Worm (Caenorhabditis elegans) whole organism, L1 larva: ENCODE results near the gene dnj-7.

Experiments
- C04F5.9 ChIP-seq: sonication (generic microtip); optimal IDR thresholded peaks from 2 replicates; lab custom pipeline; 2016; ENCODE audit warnings: missing genetic modification characterization, missing compliant biosample characterization
- C34B4.2 ChIP-seq: sonication (generic microtip); optimal IDR thresholded peaks from 2 replicates; lab custom pipeline; 2017; ENCODE audit warnings: mild to moderate bottlenecking, missing genetic modification characterization, missing compliant biosample characterization
- F16B12.6 ChIP-seq: fragments of 150-350 bp; optimal IDR thresholded peaks from 2 replicates; lab custom pipeline; 2014; ENCODE audit warnings: missing biosample characterization, missing genetic modification characterization
- Y116A8C.19 ChIP-seq: sonication (generic microtip); optimal IDR thresholded peaks from 2 replicates; lab custom pipeline; 2016; ENCODE audit warnings: missing compliant biosample characterization, missing genetic modification characterization, borderline replicate concordance
- blmp-1 ChIP-seq: fragments of 150-350 bp; optimal IDR thresholded peaks from 2 replicates; lab custom pipeline; 2014; ENCODE audit warnings: missing biosample characterization, missing genetic modification characterization
- ceh-63 ChIP-seq: fragments of 200-800 bp; sonication (Bioruptor generic); optimal IDR thresholded peaks from 2 replicates; lab custom pipeline; 2018; ENCODE audit warnings: mild to moderate bottlenecking, missing genetic modification characterization, missing compliant biosample characterization
- dsc-1 ChIP-seq: sonication (generic microtip); optimal IDR thresholded peaks from 2 replicates; lab custom pipeline; 2016; ENCODE audit warnings: mild to moderate bottlenecking, missing genetic modification characterization, missing compliant biosample characterization
- efl-1 ChIP-seq, 4 experiments: fragments of 150-350 bp; optimal IDR thresholded peaks in 3 of 4; peaks in 1 of 4; 1 replicate in 1 of 4; 2 replicates in 3 of 4; lab custom pipeline; 2014; ENCODE audit warnings: missing biosample characterization in 2 of 4, missing genetic modification characterization in 2 of 4, missing genetic modification reagents in 2 of 4
- elt-2 ChIP-seq: sonication (generic microtip); optimal IDR thresholded peaks from 2 replicates; lab custom pipeline; 2016; ENCODE audit warnings: missing genetic modification characterization, mild to moderate bottlenecking, inconsistent platforms, missing compliant biosample characterization, missing genetic modification reagents
- elt-3 ChIP-seq, 6 experiments: fragments of 150-350 bp in 1 of 6; sonication (generic microtip); optimal IDR thresholded peaks; 2 replicates each; lab custom pipeline; 2017 to 2018; ENCODE audit warnings: missing biosample characterization in 6 of 6, missing genetic modification characterization in 6 of 6, inconsistent platforms in 1 of 6
- fkh-8 ChIP-seq: sonication (generic microtip); optimal IDR thresholded peaks from 2 replicates; lab custom pipeline; 2016; ENCODE audit warnings: mild to moderate bottlenecking, missing genetic modification characterization, missing compliant biosample characterization
- fos-1 ChIP-seq: fragments of 150-350 bp; optimal IDR thresholded peaks from 2 replicates; lab custom pipeline; 2014; ENCODE audit warnings: missing biosample characterization, missing genetic modification characterization
- hlh-4 ChIP-seq: sonication (generic microtip); optimal IDR thresholded peaks from 2 replicates; lab custom pipeline; 2016; ENCODE audit warnings: mild to moderate bottlenecking, missing genetic modification characterization, missing compliant biosample characterization
- hpl-2 ChIP-seq: fragments of 150-350 bp; optimal IDR thresholded peaks from 2 replicates; lab custom pipeline; 2014; ENCODE audit warnings: missing biosample characterization, missing genetic modification reagents, missing genetic modification characterization
- lin-14 ChIP-seq: fragments of 200-800 bp; sonication (Bioruptor generic); optimal IDR thresholded peaks from 2 replicates; lab custom pipeline; 2018; ENCODE audit warnings: mild to moderate bottlenecking, missing genetic modification characterization, moderate library complexity, missing compliant biosample characterization
- lin-35 ChIP-seq, 2 experiments: fragments of 150-350 bp; optimal IDR thresholded peaks; 2 replicates each; lab custom pipeline; 2014; ENCODE audit warnings: missing biosample characterization in 2 of 2, missing genetic modification characterization in 2 of 2, missing genetic modification reagents in 2 of 2
- lin-39 ChIP-seq: fragments of 150-350 bp; optimal IDR thresholded peaks from 2 replicates; lab custom pipeline; 2014; ENCODE audit warnings: missing biosample characterization, missing genetic modification reagents, missing genetic modification characterization
- mef-2 ChIP-seq: fragments of 150-350 bp; optimal IDR thresholded peaks from 2 replicates; lab custom pipeline; 2014; ENCODE audit warnings: missing biosample characterization, missing genetic modification characterization
- nhr-11 ChIP-seq: fragments of 150-350 bp; optimal IDR thresholded peaks from 2 replicates; lab custom pipeline; 2014; ENCODE audit warnings: missing biosample characterization, missing genetic modification characterization
- nhr-12 ChIP-seq: sonication (generic microtip); optimal IDR thresholded peaks from 2 replicates; lab custom pipeline; 2017; ENCODE audit warnings: missing biosample characterization, missing genetic modification characterization
- nhr-19 ChIP-seq: fragments of 200-800 bp; sonication (Bioruptor generic); conservative IDR thresholded peaks from 2 replicates; pipeline ENCODE4 v1.3.6; 2022; ENCODE audit warnings: missing genetic modification characterization, missing compliant biosample characterization
- nhr-71 ChIP-seq: sonication (generic microtip); optimal IDR thresholded peaks from 2 replicates; lab custom pipeline; 2016; ENCODE audit warnings: mild to moderate bottlenecking, missing genetic modification characterization, moderate library complexity, missing compliant biosample characterization
- nhr-85 ChIP-seq: sonication (generic microtip); peaks from one replicate; lab custom pipeline; 2016; ENCODE audit warnings: missing genetic modification characterization, inconsistent platforms, missing compliant biosample characterization
- nhr-90 ChIP-seq: sonication (generic microtip); optimal IDR thresholded peaks from 2 replicates; lab custom pipeline; 2016; ENCODE audit warnings: mild to moderate bottlenecking, missing genetic modification characterization, missing compliant biosample characterization; ENCODE audit not compliant: poor library complexity
- rnt-1 ChIP-seq: sonication (generic microtip); optimal IDR thresholded peaks from 2 replicates; lab custom pipeline; 2016; ENCODE audit warnings: mild to moderate bottlenecking, missing genetic modification characterization, moderate library complexity, missing compliant biosample characterization
- snu-23 ChIP-seq: sonication (generic microtip); optimal IDR thresholded peaks from 2 replicates; lab custom pipeline; 2016; ENCODE audit warnings: missing genetic modification characterization, missing compliant biosample characterization
- sup-37 ChIP-seq: fragments of 200-800 bp; sonication (Bioruptor generic); optimal IDR thresholded peaks from 2 replicates; lab custom pipeline; 2018; ENCODE audit warnings: mild to moderate bottlenecking, missing genetic modification characterization, missing compliant biosample characterization
- unc-130 ChIP-seq: fragments of 150-350 bp; optimal IDR thresholded peaks from 2 replicates; lab custom pipeline; 2017; ENCODE audit warnings: missing biosample characterization, missing genetic modification characterization, inconsistent platforms
- unc-98 ChIP-seq: fragments of 200-800 bp; sonication (Bioruptor generic); IDR thresholded peaks from 2 replicates; pipeline ENCODE4 v1.3.6; 2022; ENCODE audit warnings: missing genetic modification characterization, missing compliant biosample characterization
- ztf-11 ChIP-seq, 2 experiments: sonication (generic microtip); optimal IDR thresholded peaks; 2 replicates each; lab custom pipeline; 2016 to 2017; ENCODE audit warnings: missing genetic modification characterization in 2 of 2, missing biosample characterization in 1 of 2, missing compliant biosample characterization in 1 of 2

The dnj-7 gene

ce11 chrX:7158736-7159135 lies 35.6 kb upstream of the dnj-7 start, which contains the start of gene pgp-10:
Gene pgp-10 (plus strand): TSS chrX:7159036.
- peak; percentile 35 for TF ChIP-seq nhr-85
- TF ChIP-seq C34B4.2 (tag; lab: Kevin White, UChicago) = no peak
- no peak for TF ChIP-seq nhr-71 (tag; lab: Kevin White, UChicago)

DNA sequence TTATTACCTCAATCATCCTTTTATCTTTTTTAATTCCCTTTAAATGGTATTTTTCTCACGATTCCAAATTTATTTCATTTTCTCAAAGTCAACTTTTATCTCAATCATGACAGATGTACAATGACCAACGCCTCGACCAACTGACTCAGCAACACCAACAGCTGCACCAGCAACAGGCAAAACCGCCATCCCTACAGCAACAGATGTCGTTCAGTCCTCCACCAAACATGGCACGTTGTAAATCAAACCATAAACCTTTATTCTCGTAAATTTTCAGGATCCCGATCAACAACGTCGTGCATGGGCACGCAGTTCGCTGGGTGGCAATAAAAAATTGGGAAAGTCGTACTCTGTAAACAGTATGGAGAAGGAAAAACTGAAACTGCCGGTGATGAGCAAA lies 31.6 kb upstream of the dnj-7 start:
- no peak for TF ChIP-seq unc-98 (GFP tag; lab: Robert Waterston, UW)
- no peak for TF ChIP-seq efl-1 (optimal IDR thresholded peaks at IDR 0.05; lab: Kevin White, UChicago)
- peak in 1 of 2 experiments; percentile 14 for TF ChIP-seq efl-1 (GFP tag; optimal IDR thresholded peaks at IDR 0.05 in 1 of 2; lab: Kevin White, UChicago)
- no peak for TF ChIP-seq nhr-12 (tag; lab: Kevin White, UChicago)
- peak in 1 of 2 experiments; percentile 20 for TF ChIP-seq ztf-11 (tag; optimal IDR thresholded peaks at IDR 0.05; lab: Kevin White, UChicago)
- TF ChIP-seq lin-35 (GFP tag; optimal IDR thresholded peaks at IDR 0.05; lab: Kevin White, UChicago) = no peak

ce11 chrX:7170575-7171297 lies 23.6 kb upstream of the dnj-7 start, which contains the start of gene bar-1:
Gene bar-1 (minus strand): TSS chrX:7170625.
- no peak for TF ChIP-seq dsc-1 (tag; lab: Kevin White, UChicago)
- peak; percentile 46 for TF ChIP-seq elt-2 (tag; lab: Kevin White, UChicago)
- TF ChIP-seq elt-3 (tag; optimal IDR thresholded peaks at IDR 0.05; lab: Kevin White, UChicago) = peak in 1 of 6 experiments; percentile 8
- TF ChIP-seq blmp-1 (tag; lab: Kevin White, UChicago) = peak; percentile 8
- TF ChIP-seq fkh-8 (tag; lab: Kevin White, UChicago) = no peak
- TF ChIP-seq, all 84 proteins: peak for 3

ce11 chrX:7175389-7175788 lies 19.0 kb upstream of the dnj-7 start:
- peak; percentile 25 for TF ChIP-seq lin-14
- no peak for TF ChIP-seq elt-3 (tag; optimal IDR thresholded peaks at IDR 0.05; lab: Kevin White, UChicago)
- no peak for TF ChIP-seq elt-2 (tag; lab: Kevin White, UChicago)
- TF ChIP-seq Y116A8C.19 (tag; lab: Kevin White, UChicago) = no peak
- TF ChIP-seq lin-35 (GFP tag; optimal IDR thresholded peaks at IDR 0.05; lab: Kevin White, UChicago) = no peak
- TF ChIP-seq hlh-4 (tag; lab: Kevin White, UChicago) = no peak
- no peak for TF ChIP-seq F16B12.6 (tag; lab: Kevin White, UChicago)
- no peak for TF ChIP-seq hpl-2

ce11 chrX:7176817-7177216 lies 17.5 kb upstream of the dnj-7 start:
- TF ChIP-seq C04F5.9 (no peak), lin-35 (GFP tag; optimal IDR thresholded peaks at IDR 0.05; lab: Kevin White, UChicago) (peak in 1 of 2 experiments; percentile 21), unc-98 (GFP tag; lab: Robert Waterston, UW) (no peak), mef-2 (tag; lab: Kevin White, UChicago) (no peak), snu-23 (GFP tag; lab: Kevin White, UChicago) (peak; percentile 16), nhr-85 (peak; percentile 23), nhr-11 (no peak), rnt-1 (tag; lab: Kevin White, UChicago) (no peak), nhr-90 (tag; lab: Kevin White, UChicago) (peak; percentile 32)

ce11 chrX:7177341-7177740 lies 17.0 kb upstream of the dnj-7 start, which contains the start of gene F43E12.1:
Gene F43E12.1 (plus strand): TSS chrX:7177641.
- TF ChIP-seq unc-130 = no peak
- no peak for TF ChIP-seq sup-37
- TF ChIP-seq ceh-63 (GFP tag; lab: Kevin White, UChicago) = no peak
- TF ChIP-seq fos-1 = no peak
- no peak for TF ChIP-seq lin-39
- TF ChIP-seq nhr-19 = no peak
